Worm (Caenorhabditis elegans): Measurements from ENCODE around the gene Y53G8AR.8.
A peak's percentile ranks its signal among the peaks of the same experiment; 100 is the strongest.

Gene Y53G8AR.8

DNA sequence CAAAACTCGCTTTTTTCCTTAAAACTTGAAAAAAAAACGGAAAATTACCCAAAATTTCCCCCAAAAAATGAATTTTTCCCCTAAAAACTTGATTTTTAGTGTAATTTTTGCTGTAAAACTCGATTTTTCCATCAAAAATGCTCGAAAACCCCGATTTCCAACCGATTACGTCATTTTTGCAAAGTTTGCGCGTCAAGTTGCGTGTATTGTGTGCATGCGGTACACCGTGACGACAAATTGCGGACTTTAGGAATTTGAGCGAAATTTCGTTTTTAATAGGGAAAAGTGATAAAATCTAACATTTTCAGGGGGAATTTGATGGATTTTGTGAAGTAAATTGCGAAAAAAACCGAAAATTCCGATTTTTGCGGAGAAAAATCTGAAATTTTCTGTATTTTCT is 29.8 kb upstream of the Y53G8AR.8 start:
- TF ChIP-seq ztf-16 (tag; optimal IDR thresholded peaks at IDR 0.05), result peak; percentile 19
- TF ChIP-seq zip-5 (tag; optimal IDR thresholded peaks at IDR 0.05), result no peak
- TF ChIP-seq elt-2 (tag; optimal IDR thresholded peaks at IDR 0.05), result peak; percentile 31
- peak; percentile 46 for TF ChIP-seq nfya-1 (tag; optimal IDR thresholded peaks at IDR 0.05)
- TF ChIP-seq hlh-8 (tag; optimal IDR thresholded peaks at IDR 0.05), result no peak

DNA sequence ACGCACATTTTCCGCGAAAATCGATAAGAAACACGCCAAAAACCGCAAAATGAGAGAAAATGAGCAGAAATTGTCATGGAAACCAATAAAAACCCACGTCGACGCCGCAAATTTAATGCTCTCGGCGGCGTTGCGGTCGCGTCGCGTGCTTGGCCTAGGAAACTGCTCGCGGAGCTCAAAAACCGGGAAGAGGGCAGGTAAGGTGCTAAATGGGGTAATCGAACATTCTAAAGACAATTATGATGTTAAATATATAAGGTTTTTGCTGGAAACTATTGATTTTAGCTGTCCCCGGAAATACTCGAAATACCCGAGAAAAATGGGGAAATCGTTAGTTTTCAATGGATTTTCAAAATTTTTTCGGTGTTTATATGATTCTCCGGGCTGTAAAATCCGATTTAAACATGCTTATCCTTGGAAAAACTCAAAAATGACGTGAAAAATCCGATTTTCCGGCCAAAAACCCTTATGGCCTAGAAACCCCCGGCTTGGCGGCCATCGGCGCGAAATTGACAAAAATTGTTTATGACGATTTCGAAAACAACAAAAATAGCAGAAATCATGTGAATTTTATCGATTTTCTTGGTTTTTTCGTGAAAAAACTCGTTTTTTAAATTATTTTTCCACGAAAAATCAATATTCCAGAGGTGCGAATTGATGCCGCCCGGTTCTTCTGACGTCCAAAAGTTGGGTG is 28.3 kb upstream of the Y53G8AR.8 start, which contains the start of gene phf-15:
TSS of gene phf-15 (plus strand) at position 537 of the 694 bp plus-strand sequence.
- no peak for TF ChIP-seq nhr-232 (tag; optimal IDR thresholded peaks at IDR 0.05)
- TF ChIP-seq odd-2 (tag; optimal IDR thresholded peaks at IDR 0.05), result no peak
- TF ChIP-seq ceh-6 (GFP tag; optimal IDR thresholded peaks at IDR 0.05), result no peak
- peak; percentile 5 for TF ChIP-seq zip-5 (tag; optimal IDR thresholded peaks at IDR 0.05)
- TF ChIP-seq madf-2 (tag; optimal IDR thresholded peaks at IDR 0.05), result no peak
- no peak for TF ChIP-seq pag-3 (tag; optimal IDR thresholded peaks at IDR 0.05; ENCODE audit: borderline replicate concordance)
- no peak for TF ChIP-seq sox-4 (tag; optimal IDR thresholded peaks at IDR 0.05)
- TF ChIP-seq pat-9 (tag; optimal IDR thresholded peaks at IDR 0.05), result no peak
- TF ChIP-seq ceh-31 (tag; optimal IDR thresholded peaks at IDR 0.05), result peak; percentile 70
- TF ChIP-seq elt-2 (tag; optimal IDR thresholded peaks at IDR 0.05), result peak; percentile 34
- TF ChIP-seq ceh-22 (tag; optimal IDR thresholded peaks at IDR 0.05), result no peak
- no peak for TF ChIP-seq pha-2 (tag; optimal IDR thresholded peaks at IDR 0.05)
- TF ChIP-seq lim-6 (tag; optimal IDR thresholded peaks at IDR 0.05), result no peak
- TF ChIP-seq ceh-48 (tag; optimal IDR thresholded peaks at IDR 0.05), result peak; percentile 12
- TF ChIP-seq ets-4 (tag; optimal IDR thresholded peaks at IDR 0.05), result peak; percentile 67
- TF ChIP-seq ztf-16 (tag; optimal IDR thresholded peaks at IDR 0.05), result no peak
- no peak for TF ChIP-seq che-1 (tag; optimal IDR thresholded peaks at IDR 0.05)
- no peak for TF ChIP-seq ceh-19 (GFP tag; optimal IDR thresholded peaks at IDR 0.05)
- TF ChIP-seq ceh-9 (tag; optimal IDR thresholded peaks at IDR 0.05), result no peak
- peak; percentile 47 for TF ChIP-seq unc-42 (tag; optimal IDR thresholded peaks at IDR 0.05)
- TF ChIP-seq sdc-2 (tag; optimal IDR thresholded peaks at IDR 0.05), result no peak
- no peak for TF ChIP-seq syd-9 (tag; optimal IDR thresholded peaks at IDR 0.05)
- TF ChIP-seq unc-3 (GFP tag; conservative IDR thresholded peaks at IDR 0.05), result no peak
- no peak for TF ChIP-seq unc-3 (tag; optimal IDR thresholded peaks at IDR 0.05)
- TF ChIP-seq mec-3 (tag; optimal IDR thresholded peaks at IDR 0.05; ENCODE audit: borderline replicate concordance), result no peak
- TF ChIP-seq ceh-30 (tag; optimal IDR thresholded peaks at IDR 0.05), result no peak
- no peak for TF ChIP-seq unc-86 (tag; optimal IDR thresholded peaks at IDR 0.05)
- no peak for TF ChIP-seq dmd-4 (tag; optimal IDR thresholded peaks at IDR 0.05; ENCODE audit: borderline replicate concordance)
- peak; percentile 47 for TF ChIP-seq tbx-7 (tag; optimal IDR thresholded peaks at IDR 0.05)
- TF ChIP-seq ceh-2 (tag; optimal IDR thresholded peaks at IDR 0.05), result peak; percentile 59
- no peak for TF ChIP-seq hlh-15 (tag; optimal IDR thresholded peaks at IDR 0.05)
- TF ChIP-seq ceh-45 (GFP tag; IDR thresholded peaks at IDR 0.05), result no peak
- TF ChIP-seq nhr-11 (tag; optimal IDR thresholded peaks at IDR 0.05), result no peak
- no peak for TF ChIP-seq ahr-1 (tag; optimal IDR thresholded peaks at IDR 0.05)
- TF ChIP-seq pqm-1 (tag; optimal IDR thresholded peaks at IDR 0.05), result no peak
- TF ChIP-seq T23F11.4 (GFP tag; optimal IDR thresholded peaks at IDR 0.05), result no peak
- TF ChIP-seq dve-1 (tag; optimal IDR thresholded peaks at IDR 0.05), result no peak
- no peak for TF ChIP-seq F13H6.1 (tag; optimal IDR thresholded peaks at IDR 0.05)
- no peak for TF ChIP-seq ceh-34 (tag; optimal IDR thresholded peaks at IDR 0.05)
- TF ChIP-seq lin-11 (tag; optimal IDR thresholded peaks at IDR 0.05), result no peak
- no peak for TF ChIP-seq hlh-8 (tag; optimal IDR thresholded peaks at IDR 0.05)
- no peak for TF ChIP-seq pha-4 (tag; optimal IDR thresholded peaks at IDR 0.05)
- TF ChIP-seq ceh-18 (tag; optimal IDR thresholded peaks at IDR 0.05), result no peak
- TF ChIP-seq tbx-2 (tag; optimal IDR thresholded peaks at IDR 0.05), result peak; percentile 33
- TF ChIP-seq K09A11.1 (tag; optimal IDR thresholded peaks at IDR 0.05; ENCODE audit: insufficient read depth), result no peak
- no peak for TF ChIP-seq Y22D7AL.16 (tag; optimal IDR thresholded peaks at IDR 0.05)
- no peak for TF ChIP-seq hlh-13 (GFP tag; optimal IDR thresholded peaks at IDR 0.05)
- no peak for TF ChIP-seq ref-2 (tag; optimal IDR thresholded peaks at IDR 0.05)
- peak; percentile 24 for TF ChIP-seq rnt-1 (tag; optimal IDR thresholded peaks at IDR 0.05)
